In the genomic region with DNA sequence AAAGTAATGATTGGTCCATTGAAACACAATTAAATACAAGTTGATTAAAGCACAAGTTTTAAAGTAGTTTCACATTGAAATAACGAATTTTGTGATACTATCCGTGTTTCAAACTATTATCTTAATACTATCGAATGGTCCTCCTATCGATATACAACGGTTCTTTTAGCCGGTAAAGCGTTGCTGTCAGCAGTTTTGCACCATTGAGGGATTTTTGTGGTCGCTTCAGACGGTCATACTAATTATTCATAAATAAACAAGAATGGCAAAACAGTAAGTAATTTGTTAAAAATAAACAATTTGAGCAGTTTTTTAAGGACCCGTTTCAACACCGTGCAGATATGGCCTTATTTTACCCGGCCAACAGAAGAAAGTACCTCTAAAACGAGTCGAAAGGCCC, we compare ENCODE assay signal across 1 fruit fly cellular context.
TF ChIP-seq lines count a peak whose summit lies in the region.

A gene (plus strand): TSS at position 206 of the 400 bp plus-strand sequence.

TF ChIP-seq in whole organism, embryonic, 481 proteins besides CTCF, POLR2A, EP300 and RAD21 (continued from another document and continues in another):
- TF ChIP-seq CG3281 (GFP tag; optimal IDR thresholded peaks at IDR 0.05; lab: Kevin White, UChicago), result no peak
- no peak for TF ChIP-seq CG14860 (GFP tag; IDR thresholded peaks at IDR 0.05; lab: Robert Waterston, UW; ENCODE audit: partially characterized antibody)
- TF ChIP-seq eyg (GFP tag; optimal IDR thresholded peaks at IDR 0.05; lab: Kevin White, UChicago), result no peak
- TF ChIP-seq Myb (GFP tag; optimal IDR thresholded peaks at IDR 0.05; lab: Kevin White, UChicago), result peak; percentile 53
- TF ChIP-seq zf30C (GFP tag; optimal IDR thresholded peaks at IDR 0.05; lab: Kevin White, UChicago), result no peak
- no peak for TF ChIP-seq hb (GFP tag; IDR thresholded peaks at IDR 0.05; lab: Robert Waterston, UW; ENCODE audit: partially characterized antibody)
- TF ChIP-seq CG6175 (GFP tag; IDR thresholded peaks at IDR 0.05; lab: Robert Waterston, UW), result no peak
- TF ChIP-seq Elba2 (GFP tag; optimal IDR thresholded peaks at IDR 0.05; lab: Kevin White, UChicago), result no peak
- TF ChIP-seq CG2120 (GFP tag; optimal IDR thresholded peaks at IDR 0.05; lab: Kevin White, UChicago), result no peak
- peak; percentile 77 for TF ChIP-seq Dref (GFP tag; IDR thresholded peaks at IDR 0.05; lab: Robert Waterston, UW)
- TF ChIP-seq D19B (GFP tag; optimal IDR thresholded peaks at IDR 0.05; lab: Kevin White, UChicago), result no peak
- no peak for TF ChIP-seq dati (GFP tag; IDR thresholded peaks at IDR 0.05; lab: Robert Waterston, UW)
- no peak for TF ChIP-seq exex (tag; optimal IDR thresholded peaks at IDR 0.05; lab: Kevin White, UChicago)
- TF ChIP-seq CG15479 (GFP tag; optimal IDR thresholded peaks at IDR 0.05; lab: Kevin White, UChicago), result no peak
- no peak for TF ChIP-seq CG14667 (GFP tag; IDR thresholded peaks at IDR 0.05; lab: Robert Waterston, UW)
- TF ChIP-seq Doc3 (GFP tag; IDR thresholded peaks at IDR 0.05; lab: Robert Waterston, UW; ENCODE audit: partially characterized antibody), result peak; percentile 29; the same call in 2 of the 3 replicates
- no peak for TF ChIP-seq gsb-n (tag; optimal IDR thresholded peaks at IDR 0.05; lab: Kevin White, UChicago)
- no peak for TF ChIP-seq peb (GFP tag; IDR thresholded peaks at IDR 0.05; lab: Robert Waterston, UW)
- no peak for TF ChIP-seq CG3163 (GFP tag; optimal IDR thresholded peaks at IDR 0.05; lab: Kevin White, UChicago)
- no peak for TF ChIP-seq eve (GFP tag; optimal IDR thresholded peaks at IDR 0.05; lab: Kevin White, UChicago)
- no peak for TF ChIP-seq CG10209 (GFP tag; optimal IDR thresholded peaks at IDR 0.05; lab: Kevin White, UChicago)
- TF ChIP-seq CG2889 (GFP tag; IDR thresholded peaks at IDR 0.05; lab: Robert Waterston, UW), result no peak
- no peak for TF ChIP-seq CG2202 (tag; optimal IDR thresholded peaks at IDR 0.05; lab: Kevin White, UChicago)
- TF ChIP-seq lbe (GFP tag; optimal IDR thresholded peaks at IDR 0.05; lab: Kevin White, UChicago), result no peak
- no peak for TF ChIP-seq ranshi (GFP tag; IDR thresholded peaks at IDR 0.05; lab: Robert Waterston, UW)
- no peak for TF ChIP-seq CG10979 (tag; optimal IDR thresholded peaks at IDR 0.05; lab: Kevin White, UChicago)
- TF ChIP-seq tin (GFP tag; optimal IDR thresholded peaks at IDR 0.05; lab: Kevin White, UChicago), result no peak
- no peak for TF ChIP-seq Pdp1 (GFP tag; optimal IDR thresholded peaks at IDR 0.05; lab: Kevin White, UChicago)
- no peak for TF ChIP-seq CG12659 (GFP tag; optimal IDR thresholded peaks at IDR 0.05; lab: Kevin White, UChicago)
- no peak for TF ChIP-seq br (optimal IDR thresholded peaks at IDR 0.05; lab: Kevin White, UChicago)
- peak; percentile 77 for TF ChIP-seq CG11560 (tag; IDR thresholded peaks at IDR 0.05; lab: Robert Waterston, UW)
- TF ChIP-seq ato (GFP tag; IDR thresholded peaks at IDR 0.05; lab: Robert Waterston, UW; ENCODE audit: partially characterized antibody), result 0 out of 2 replicates have a peak, but pooled peaks have one; percentile 34
- TF ChIP-seq CG16813 (GFP tag; IDR thresholded peaks at IDR 0.05; lab: Robert Waterston, UW; ENCODE audit: partially characterized antibody), result peak; percentile 46
- peak; percentile 63 for TF ChIP-seq pzg (GFP tag; optimal IDR thresholded peaks at IDR 0.05; lab: Kevin White, UChicago)
- no peak for TF ChIP-seq so (GFP tag; IDR thresholded peaks at IDR 0.05; lab: Robert Waterston, UW)
- 0 out of 2 replicates have a peak, but pooled peaks have one; percentile 22 for TF ChIP-seq Ptx1 (GFP tag; IDR thresholded peaks at IDR 0.05; lab: Robert Waterston, UW)
- no peak for TF ChIP-seq CHES-1-like (GFP tag; optimal IDR thresholded peaks at IDR 0.05; lab: Kevin White, UChicago)
- peak; percentile 65 for TF ChIP-seq inv (GFP tag; IDR thresholded peaks at IDR 0.05; lab: Robert Waterston, UW; ENCODE audit: partially characterized antibody)
- no peak for TF ChIP-seq Dip3 (GFP tag; optimal IDR thresholded peaks at IDR 0.05; lab: Kevin White, UChicago)
- peak; percentile 13; the same call in 1 of the 2 replicates for TF ChIP-seq slbo (GFP tag; IDR thresholded peaks at IDR 0.05; lab: Robert Waterston, UW)
- TF ChIP-seq CG3838 (GFP tag; optimal IDR thresholded peaks at IDR 0.05; lab: Kevin White, UChicago), result no peak
- TF ChIP-seq nmo (GFP tag; optimal IDR thresholded peaks at IDR 0.05; lab: Kevin White, UChicago), result no peak
- peak; percentile 11; the same call in 1 of the 2 replicates for TF ChIP-seq E2f2 (GFP tag; IDR thresholded peaks at IDR 0.05; lab: Robert Waterston, UW)
- no peak for TF ChIP-seq CG12744 (GFP tag; optimal IDR thresholded peaks at IDR 0.05; lab: Kevin White, UChicago)
- peak; percentile 74 for TF ChIP-seq Ets97D (GFP tag; optimal IDR thresholded peaks at IDR 0.05; lab: Kevin White, UChicago)
- no peak for TF ChIP-seq stc (GFP tag; IDR thresholded peaks at IDR 0.05; lab: Robert Waterston, UW)
- no peak for TF ChIP-seq tll (GFP tag; optimal IDR thresholded peaks at IDR 0.05; lab: Kevin White, UChicago)
- peak; percentile 13 for TF ChIP-seq CG13287 (GFP tag; IDR thresholded peaks at IDR 0.05; lab: Robert Waterston, UW; ENCODE audit: partially characterized antibody)
- no peak for TF ChIP-seq Spps (tag; optimal IDR thresholded peaks at IDR 0.05; lab: Kevin White, UChicago)
- TF ChIP-seq salm (tag; optimal IDR thresholded peaks at IDR 0.05; lab: Kevin White, UChicago), result no peak
- no peak for TF ChIP-seq Poxn (GFP tag; IDR thresholded peaks at IDR 0.05; lab: Robert Waterston, UW)
- no peak for TF ChIP-seq kay (GFP tag; optimal IDR thresholded peaks at IDR 0.05; lab: Kevin White, UChicago)
- no peak for TF ChIP-seq crol (GFP tag; IDR thresholded peaks at IDR 0.05; lab: Robert Waterston, UW)
- TF ChIP-seq tgo (GFP tag; IDR thresholded peaks at IDR 0.05; lab: Robert Waterston, UW), result no peak
- TF ChIP-seq CG13894 (tag; optimal IDR thresholded peaks at IDR 0.05; lab: Kevin White, UChicago), result no peak
- no peak for TF ChIP-seq Rx (GFP tag; IDR thresholded peaks at IDR 0.05; lab: Robert Waterston, UW)
- no peak for TF ChIP-seq Optix (GFP tag; IDR thresholded peaks at IDR 0.05; lab: Robert Waterston, UW)
- TF ChIP-seq ro (GFP tag; IDR thresholded peaks at IDR 0.05; lab: Robert Waterston, UW), result no peak
- no peak for TF ChIP-seq CG11504 (tag; optimal IDR thresholded peaks at IDR 0.05; lab: Kevin White, UChicago)
- TF ChIP-seq CG30403 (GFP tag; optimal IDR thresholded peaks at IDR 0.05; lab: Kevin White, UChicago), result no peak
- TF ChIP-seq NK7.1 (GFP tag; optimal IDR thresholded peaks at IDR 0.05; lab: Kevin White, UChicago), result no peak
- TF ChIP-seq odd (GFP tag; optimal IDR thresholded peaks at IDR 0.05; lab: Kevin White, UChicago), result no peak
- no peak for TF ChIP-seq yki (optimal IDR thresholded peaks at IDR 0.05; lab: Kevin White, UChicago)
- TF ChIP-seq sna (GFP tag; IDR thresholded peaks at IDR 0.05; lab: Robert Waterston, UW; ENCODE audit: partially characterized antibody), result 0 out of 2 replicates have a peak, but pooled peaks have one; percentile 24
- TF ChIP-seq CG6689 (GFP tag; IDR thresholded peaks at IDR 0.05; lab: Robert Waterston, UW), result no peak
- no peak for TF ChIP-seq CG17568 (GFP tag; optimal IDR thresholded peaks at IDR 0.05; lab: Kevin White, UChicago)
- TF ChIP-seq CG15601 (tag; optimal IDR thresholded peaks at IDR 0.05; lab: Kevin White, UChicago), result no peak
- no peak for TF ChIP-seq CG34224 (GFP tag; IDR thresholded peaks at IDR 0.05; lab: Robert Waterston, UW; ENCODE audit: partially characterized antibody)
- no peak for TF ChIP-seq ham (GFP tag; IDR thresholded peaks at IDR 0.05; lab: Robert Waterston, UW)
- no peak for TF ChIP-seq Oli (tag; optimal IDR thresholded peaks at IDR 0.05; lab: Kevin White, UChicago)
- TF ChIP-seq knrl (GFP tag; IDR thresholded peaks at IDR 0.05; lab: Robert Waterston, UW; ENCODE audit: partially characterized antibody), result peak; percentile 36; the same call in 2 of the 3 replicates
- no peak for TF ChIP-seq sr (GFP tag; IDR thresholded peaks at IDR 0.05; lab: Robert Waterston, UW)
- no peak for TF ChIP-seq CG12219 (GFP tag; optimal IDR thresholded peaks at IDR 0.05; lab: Kevin White, UChicago)
- no peak for TF ChIP-seq Hand (GFP tag; optimal IDR thresholded peaks at IDR 0.05; lab: Kevin White, UChicago)
- no peak for TF ChIP-seq CG7928 (GFP tag; optimal IDR thresholded peaks at IDR 0.05; lab: Kevin White, UChicago)
- TF ChIP-seq CG30020 (tag; optimal IDR thresholded peaks at IDR 0.05; lab: Kevin White, UChicago), result no peak
- no peak for TF ChIP-seq Dad (GFP tag; optimal IDR thresholded peaks at IDR 0.05; lab: Kevin White, UChicago)
- TF ChIP-seq chm (GFP tag; IDR thresholded peaks at IDR 0.05; lab: Robert Waterston, UW), result no peak
- no peak for TF ChIP-seq HHEX (GFP tag; optimal IDR thresholded peaks at IDR 0.05; lab: Kevin White, UChicago)
- TF ChIP-seq al (GFP tag; IDR thresholded peaks at IDR 0.05; lab: Robert Waterston, UW), result no peak
- no peak for TF ChIP-seq CG11093 (GFP tag; IDR thresholded peaks at IDR 0.05; lab: Robert Waterston, UW)
- TF ChIP-seq CG3995 (GFP tag; optimal IDR thresholded peaks at IDR 0.05; lab: Kevin White, UChicago), result peak; percentile 8
- no peak for TF ChIP-seq Mes4 (GFP tag; optimal IDR thresholded peaks at IDR 0.05; lab: Kevin White, UChicago)
- TF ChIP-seq CG8388 (GFP tag; optimal IDR thresholded peaks at IDR 0.05; lab: Kevin White, UChicago), result no peak
- TF ChIP-seq esg (GFP tag; conservative IDR thresholded peaks at IDR 0.05; lab: Robert Waterston, UW), result no peak
- no peak for TF ChIP-seq ttk (GFP tag; IDR thresholded peaks at IDR 0.05; lab: Robert Waterston, UW)
- TF ChIP-seq TFAM (GFP tag; optimal IDR thresholded peaks at IDR 0.05; lab: Kevin White, UChicago), result no peak
- 0 out of 3 replicates have a peak, but pooled peaks have one; percentile 15 for TF ChIP-seq HLH4C (GFP tag; IDR thresholded peaks at IDR 0.05; lab: Robert Waterston, UW; ENCODE audit: partially characterized antibody)
- TF ChIP-seq nerfin-1 (tag; optimal IDR thresholded peaks at IDR 0.05; lab: Kevin White, UChicago), result no peak
- no peak for TF ChIP-seq grau (tag; optimal IDR thresholded peaks at IDR 0.05; lab: Kevin White, UChicago)
- TF ChIP-seq Hr78 (GFP tag; optimal IDR thresholded peaks at IDR 0.05; lab: Kevin White, UChicago), result no peak
- no peak for TF ChIP-seq cad (GFP tag; optimal IDR thresholded peaks at IDR 0.05; lab: Kevin White, UChicago)
- peak; percentile 11; the same call in 1 of the 3 replicates for TF ChIP-seq row (GFP tag; IDR thresholded peaks at IDR 0.05; lab: Robert Waterston, UW)
- peak; percentile 29; the same call in 1 of the 2 replicates for TF ChIP-seq CG2129 (GFP tag; IDR thresholded peaks at IDR 0.05; lab: Robert Waterston, UW; ENCODE audit: partially characterized antibody)
- TF ChIP-seq twi (tag; optimal IDR thresholded peaks at IDR 0.05; lab: Kevin White, UChicago), result no peak
- no peak for TF ChIP-seq danr (GFP tag; IDR thresholded peaks at IDR 0.05; lab: Robert Waterston, UW)
- no peak for TF ChIP-seq lov (optimal IDR thresholded peaks at IDR 0.05; lab: Kevin White, UChicago)
- TF ChIP-seq lov (GFP tag; IDR thresholded peaks at IDR 0.05; lab: Robert Waterston, UW), result no peak
- TF ChIP-seq Meics (GFP tag; optimal IDR thresholded peaks at IDR 0.05; lab: Kevin White, UChicago), result no peak
- no peak for TF ChIP-seq CG8478 (optimal IDR thresholded peaks at IDR 0.05; lab: Kevin White, UChicago)
- TF ChIP-seq insv (GFP tag; optimal IDR thresholded peaks at IDR 0.05; lab: Kevin White, UChicago), result no peak
- TF ChIP-seq gcm2 (GFP tag; optimal IDR thresholded peaks at IDR 0.05; lab: Kevin White, UChicago), result no peak
- TF ChIP-seq Nf-YB (GFP tag; optimal IDR thresholded peaks at IDR 0.05; lab: Kevin White, UChicago), result no peak
- no peak for TF ChIP-seq Fer1 (GFP tag; optimal IDR thresholded peaks at IDR 0.05; lab: Kevin White, UChicago)
- peak; percentile 35; the same call in 1 of the 2 replicates for TF ChIP-seq MBD-R2 (GFP tag; IDR thresholded peaks at IDR 0.05; lab: Robert Waterston, UW)
- no peak for TF ChIP-seq luna (GFP tag; optimal IDR thresholded peaks at IDR 0.05; lab: Kevin White, UChicago)
- no peak for TF ChIP-seq Sry-β (GFP tag; optimal IDR thresholded peaks at IDR 0.05; lab: Kevin White, UChicago)
- no peak for TF ChIP-seq CG3065 (GFP tag; optimal IDR thresholded peaks at IDR 0.05; lab: Kevin White, UChicago)
- TF ChIP-seq CG12236 (GFP tag; optimal IDR thresholded peaks at IDR 0.05; lab: Kevin White, UChicago), result no peak
- no peak for TF ChIP-seq CG11695 (GFP tag; IDR thresholded peaks at IDR 0.05; lab: Robert Waterston, UW)
- TF ChIP-seq Hmr (GFP tag; optimal IDR thresholded peaks at IDR 0.05; lab: Kevin White, UChicago), result no peak
- no peak for TF ChIP-seq Aef1 (GFP tag; IDR thresholded peaks at IDR 0.05; lab: Robert Waterston, UW)
- TF ChIP-seq Xrp1 (GFP tag; IDR thresholded peaks at IDR 0.05; lab: Robert Waterston, UW), result no peak
- TF ChIP-seq dmrt11E (tag; optimal IDR thresholded peaks at IDR 0.05; lab: Kevin White, UChicago), result no peak
- TF ChIP-seq CG18476 (GFP tag; optimal IDR thresholded peaks at IDR 0.05; lab: Kevin White, UChicago), result no peak
- TF ChIP-seq crp (GFP tag; optimal IDR thresholded peaks at IDR 0.05; lab: Kevin White, UChicago), result no peak
- TF ChIP-seq Adf1 (GFP tag; IDR thresholded peaks at IDR 0.05; lab: Robert Waterston, UW), result no peak
- TF ChIP-seq abd-A (tag; optimal IDR thresholded peaks at IDR 0.05; lab: Kevin White, UChicago), result no peak
- no peak for TF ChIP-seq CG1233 (GFP tag; optimal IDR thresholded peaks at IDR 0.05; lab: Kevin White, UChicago)
- TF ChIP-seq CG13296 (GFP tag; optimal IDR thresholded peaks at IDR 0.05; lab: Kevin White, UChicago), result no peak
- TF ChIP-seq CG7372 (GFP tag; IDR thresholded peaks at IDR 0.05; lab: Robert Waterston, UW), result no peak
- TF ChIP-seq CG14050 (GFP tag; IDR thresholded peaks at IDR 0.05; lab: Robert Waterston, UW), result no peak
- TF ChIP-seq slou (GFP tag; optimal IDR thresholded peaks at IDR 0.05; lab: Kevin White, UChicago), result no peak
- no peak for TF ChIP-seq CG16815 (GFP tag; optimal IDR thresholded peaks at IDR 0.05; lab: Kevin White, UChicago)
- no peak for TF ChIP-seq PHDP (tag; optimal IDR thresholded peaks at IDR 0.05; lab: Kevin White, UChicago)
- no peak for TF ChIP-seq caup (GFP tag; optimal IDR thresholded peaks at IDR 0.05; lab: Kevin White, UChicago; ENCODE audit: severe bottlenecking)
- TF ChIP-seq wek (GFP tag; optimal IDR thresholded peaks at IDR 0.05; lab: Kevin White, UChicago), result no peak
- TF ChIP-seq CG10366 (GFP tag; IDR thresholded peaks at IDR 0.05; lab: Robert Waterston, UW), result no peak
- no peak for TF ChIP-seq Mrtf (GFP tag; IDR thresholded peaks at IDR 0.05; lab: Robert Waterston, UW)
- TF ChIP-seq CG17361 (GFP tag; IDR thresholded peaks at IDR 0.05; lab: Robert Waterston, UW), result peak; percentile 46; the same call in 1 of the 3 replicates
- no peak for TF ChIP-seq CG2875 (GFP tag; optimal IDR thresholded peaks at IDR 0.05; lab: Kevin White, UChicago)
